Worm (Caenorhabditis elegans) whole organism, midembryonic: ENCODE data around the gene C25H3.10.

ENCODE experiments used
- T22C8.4 ChIP-seq: fragments of 200-800 bp; sonication (Bioruptor generic); IDR thresholded peaks from 2 replicates; pipeline ENCODE4 v1.3.6; 2022; ENCODE audit warnings: missing genetic modification characterization, missing compliant biosample characterization
- flt-1 ChIP-seq: fragments of 200-800 bp; sonication (Bioruptor generic); IDR thresholded peaks from 2 replicates; pipeline ENCODE4 v1.3.6; 2022; ENCODE audit warnings: missing genetic modification characterization, missing compliant biosample characterization
- klf-2 ChIP-seq: fragments of 200-800 bp; sonication (Bioruptor generic); conservative IDR thresholded peaks from 2 replicates; pipeline ENCODE4 v1.3.6; 2022; ENCODE audit warnings: missing genetic modification reagents, missing genetic modification characterization, missing compliant biosample characterization
- med-1 ChIP-seq: sonication (generic microtip); optimal IDR thresholded peaks from 2 replicates; lab custom pipeline; 2017; ENCODE audit warnings: missing genetic modification characterization, mild to moderate bottlenecking, missing compliant biosample characterization, antibody characterized with exemption, missing genetic modification reagents; ENCODE audit not compliant: insufficient read depth
- ref-1 ChIP-seq: fragments of 200-800 bp; sonication (Bioruptor generic); conservative IDR thresholded peaks from 2 replicates; pipeline ENCODE4 v1.3.6; 2022; ENCODE audit warnings: missing genetic modification reagents, missing genetic modification characterization, missing compliant biosample characterization
- tab-1 ChIP-seq: fragments of 200-800 bp; sonication (Bioruptor generic); IDR thresholded peaks from 2 replicates; pipeline ENCODE4 v1.3.6; 2022; ENCODE audit warnings: missing genetic modification characterization, missing compliant biosample characterization
- ztf-23 ChIP-seq: fragments of 200-800 bp; sonication (Bioruptor generic); IDR thresholded peaks from 2 replicates; pipeline ENCODE4 v1.3.6; 2022; ENCODE audit warnings: missing genetic modification reagents, missing genetic modification characterization, missing compliant biosample characterization
- ztf-29 ChIP-seq: fragments of 200-800 bp; sonication (Bioruptor generic); IDR thresholded peaks from 2 replicates; pipeline ENCODE4 v1.3.6; 2022; ENCODE audit warnings: missing genetic modification reagents, missing genetic modification characterization, missing compliant biosample characterization

ce11 chrII:5694798-5695197 is 4.0 kb downstream of the C25H3.10 start, which contains the start of gene C25H3.14:
- no peak for TF ChIP-seq ztf-23 (GFP tag; lab: Robert Waterston, UW)
- TF ChIP-seq klf-2 (GFP tag; lab: Robert Waterston, UW): no peak
- TF ChIP-seq flt-1 (GFP tag; lab: Robert Waterston, UW): no peak
- no peak for TF ChIP-seq med-1 (GFP tag; lab: Kevin White, UChicago)
- no peak for TF ChIP-seq ztf-29
- no peak for TF ChIP-seq ref-1
- no peak for TF ChIP-seq T22C8.4 (GFP tag; lab: Robert Waterston, UW)
- TF ChIP-seq tab-1: no peak
